Fruit fly (Drosophila melanogaster): ENCODE measurements around the gene NFAT.

dm6 chrX:13646175-13646574, 21.6 kb downstream of the NFAT start:
- TF ChIP-seq CG5204 (GFP tag; optimal IDR thresholded peaks at IDR 0.05) = no peak
- TF ChIP-seq bab1 (GFP tag; optimal IDR thresholded peaks at IDR 0.05) = no peak
- no peak for TF ChIP-seq Crg-1 (GFP tag; optimal IDR thresholded peaks at IDR 0.05)
- TF ChIP-seq CG7045 (GFP tag; optimal IDR thresholded peaks at IDR 0.05) = no peak

Data from whole organism, adult.